Worm (Caenorhabditis elegans) whole organism, late embryonic: ENCODE data around the gene clec-214.

ENCODE experiments used
- K02D7.2 ChIP-seq: sonication (generic microtip); optimal IDR thresholded peaks from 2 replicates; lab custom pipeline; 2017; ENCODE audit warnings: mild to moderate bottlenecking, missing genetic modification characterization, missing compliant biosample characterization
- K09A11.1 ChIP-seq: sonication (generic microtip); optimal IDR thresholded peaks from 2 replicates; lab custom pipeline; 2017; ENCODE audit warnings: antibody characterized with exemption, mild to moderate bottlenecking, missing genetic modification characterization, missing compliant biosample characterization; ENCODE audit not compliant: insufficient read depth
- Y22D7AL.16 ChIP-seq: sonication (generic microtip); optimal IDR thresholded peaks from 2 replicates; lab custom pipeline; 2016; ENCODE audit warnings: missing genetic modification characterization, missing compliant biosample characterization
- ama-1 ChIP-seq: fragments of 150-350 bp; optimal IDR thresholded peaks from 2 replicates; lab custom pipeline; 2014
- ceh-18 ChIP-seq: sonication (generic microtip); optimal IDR thresholded peaks from 2 replicates; lab custom pipeline; 2016; ENCODE audit warnings: missing genetic modification characterization, missing compliant biosample characterization
- ceh-22 ChIP-seq: sonication (generic microtip); optimal IDR thresholded peaks from 2 replicates; lab custom pipeline; 2017; ENCODE audit warnings: missing biosample characterization, missing genetic modification characterization
- ceh-24 ChIP-seq: sonication (generic microtip); optimal IDR thresholded peaks from 2 replicates; lab custom pipeline; 2016; ENCODE audit warnings: mild to moderate bottlenecking, missing genetic modification characterization, missing compliant biosample characterization
- ceh-30 ChIP-seq: fragments of 150-350 bp; optimal IDR thresholded peaks from 2 replicates; lab custom pipeline; 2014; ENCODE audit warnings: missing biosample characterization, missing genetic modification characterization
- ceh-45 ChIP-seq: fragments of 200-800 bp; sonication (Bioruptor generic); IDR thresholded peaks from 2 replicates; pipeline ENCODE4 v1.3.6; 2022; ENCODE audit warnings: missing genetic modification reagents, missing genetic modification characterization, missing compliant biosample characterization
- ceh-48 ChIP-seq: sonication (generic microtip); optimal IDR thresholded peaks from 2 replicates; lab custom pipeline; 2016; ENCODE audit warnings: missing genetic modification characterization, inconsistent platforms, missing compliant biosample characterization
- che-1 ChIP-seq: sonication (generic microtip); optimal IDR thresholded peaks from 2 replicates; lab custom pipeline; 2016; ENCODE audit warnings: mild to moderate bottlenecking, missing genetic modification characterization, missing compliant biosample characterization
- dve-1 ChIP-seq: sonication (generic microtip); optimal IDR thresholded peaks from 2 replicates; lab custom pipeline; 2017; ENCODE audit warnings: antibody characterized with exemption, mild to moderate bottlenecking, missing genetic modification characterization, missing compliant biosample characterization
- elt-2 ChIP-seq: sonication (generic microtip); optimal IDR thresholded peaks from 2 replicates; lab custom pipeline; 2016; ENCODE audit warnings: missing genetic modification reagents, missing genetic modification characterization, missing compliant biosample characterization
- ets-4 ChIP-seq: sonication (generic microtip); optimal IDR thresholded peaks from 2 replicates; lab custom pipeline; 2016; ENCODE audit warnings: missing genetic modification characterization, missing compliant biosample characterization
- eyg-1 ChIP-seq: sonication (generic microtip); optimal IDR thresholded peaks from 2 replicates; lab custom pipeline; 2016; ENCODE audit warnings: missing genotype, missing genetic modification characterization, missing compliant biosample characterization
- gmeb-2 ChIP-seq: sonication (generic microtip); optimal IDR thresholded peaks from 2 replicates; lab custom pipeline; 2016; ENCODE audit warnings: missing genetic modification characterization, inconsistent platforms, missing compliant biosample characterization
- hlh-15 ChIP-seq: sonication (generic microtip); optimal IDR thresholded peaks from 2 replicates; lab custom pipeline; 2016; ENCODE audit warnings: missing genetic modification characterization, missing compliant biosample characterization
- hlh-30 ChIP-seq: sonication (generic microtip); optimal IDR thresholded peaks from 2 replicates; lab custom pipeline; 2017; ENCODE audit warnings: antibody characterized with exemption, missing genetic modification characterization, missing compliant biosample characterization; ENCODE audit not compliant: insufficient read depth
- lim-6 ChIP-seq: sonication (generic microtip); optimal IDR thresholded peaks from 2 replicates; lab custom pipeline; 2016; ENCODE audit warnings: missing genetic modification characterization, missing compliant biosample characterization
- lin-11 ChIP-seq: fragments of 200-800 bp; sonication (Bioruptor generic); optimal IDR thresholded peaks from 2 replicates; lab custom pipeline; 2018; ENCODE audit warnings: mild to moderate bottlenecking, missing genetic modification characterization, missing compliant biosample characterization
- madf-2 ChIP-seq: sonication (generic microtip); optimal IDR thresholded peaks from 2 replicates; lab custom pipeline; 2017; ENCODE audit warnings: missing genetic modification characterization, missing compliant biosample characterization
- mec-3 ChIP-seq: sonication (generic microtip); optimal IDR thresholded peaks from 2 replicates; lab custom pipeline; 2016; ENCODE audit warnings: borderline replicate concordance, missing genetic modification characterization, missing compliant biosample characterization
- nhr-11 ChIP-seq: fragments of 150-350 bp; optimal IDR thresholded peaks from 2 replicates; lab custom pipeline; 2014; ENCODE audit warnings: missing biosample characterization, missing genetic modification characterization
- nhr-232 ChIP-seq: sonication (generic microtip); optimal IDR thresholded peaks from 2 replicates; lab custom pipeline; 2016; ENCODE audit warnings: missing genetic modification characterization, missing compliant biosample characterization
- pag-3 ChIP-seq: sonication (generic microtip); optimal IDR thresholded peaks from 2 replicates; lab custom pipeline; 2016; ENCODE audit warnings: missing compliant biosample characterization, missing genetic modification characterization, borderline replicate concordance
- pat-9 ChIP-seq: fragments of 200-800 bp; sonication (Bioruptor generic); optimal IDR thresholded peaks from 2 replicates; lab custom pipeline; 2018; ENCODE audit warnings: mild to moderate bottlenecking, missing genetic modification characterization, moderate library complexity, missing compliant biosample characterization
- ref-2 ChIP-seq: sonication (generic microtip); optimal IDR thresholded peaks from 2 replicates; lab custom pipeline; 2016; ENCODE audit warnings: missing genetic modification characterization, missing compliant biosample characterization
- sdc-2 ChIP-seq: sonication (generic microtip); optimal IDR thresholded peaks from 2 replicates; lab custom pipeline; 2016; ENCODE audit warnings: missing genotype, missing genetic modification characterization, missing compliant biosample characterization
- tbx-2 ChIP-seq: sonication (generic microtip); optimal IDR thresholded peaks from 2 replicates; lab custom pipeline; 2016; ENCODE audit warnings: missing genetic modification characterization, missing compliant biosample characterization
- tbx-7 ChIP-seq: sonication (generic microtip); optimal IDR thresholded peaks from 2 replicates; lab custom pipeline; 2016; ENCODE audit warnings: missing genotype, missing genetic modification characterization, missing compliant biosample characterization
- ttx-3 ChIP-seq: sonication (generic microtip); optimal IDR thresholded peaks from 2 replicates; lab custom pipeline; 2016; ENCODE audit warnings: missing genetic modification reagents, missing genetic modification characterization, missing compliant biosample characterization
- unc-3 ChIP-seq, 2 experiments: fragments of 200-800 bp in 1 of 2; sonication (Bioruptor generic) in 1 of 2; sonication (generic microtip) in 1 of 2; conservative IDR thresholded peaks in 1 of 2; optimal IDR thresholded peaks in 1 of 2; 2 replicates each; pipeline versions ENCODE4 v1.3.6 to Lab custom; 2016 to 2022; ENCODE audit warnings: missing compliant biosample characterization in 2 of 2, missing genetic modification characterization in 2 of 2, missing genetic modification reagents in 1 of 2

The clec-214 gene

DNA sequence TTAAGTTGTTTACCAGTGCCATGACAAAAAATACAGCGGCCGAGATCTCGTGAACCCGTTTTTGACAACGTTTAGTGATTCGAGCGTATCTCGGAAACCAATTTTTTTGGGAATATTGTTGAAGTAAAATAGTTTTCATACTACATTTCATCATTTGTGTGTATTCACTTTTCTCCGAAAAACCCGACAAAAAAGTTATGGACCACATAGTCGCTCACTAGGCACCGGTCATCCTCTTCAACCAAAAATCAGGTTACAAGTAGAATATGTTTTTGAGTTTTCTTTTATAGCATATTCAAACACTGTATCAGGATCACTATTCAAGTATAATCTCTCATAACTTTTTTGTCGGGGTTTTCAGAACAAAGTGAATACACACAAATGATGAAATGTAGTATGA, 31.5 kb downstream of the clec-214 start:
- TF ChIP-seq pat-9 (tag; lab: Kevin White, UChicago) = no peak
- TF ChIP-seq ttx-3 = no peak
- TF ChIP-seq che-1 (tag; lab: Kevin White, UChicago) = no peak
- TF ChIP-seq K09A11.1 (tag; lab: Kevin White, UChicago) = no peak
- TF ChIP-seq nhr-232 (tag; lab: Kevin White, UChicago) = no peak
- no peak for TF ChIP-seq nhr-11 (tag; lab: Kevin White, UChicago)
- TF ChIP-seq hlh-15 (tag; lab: Kevin White, UChicago) = no peak
- no peak for TF ChIP-seq K02D7.2 (tag; lab: Kevin White, UChicago)
- no peak for TF ChIP-seq gmeb-2
- TF ChIP-seq lin-11 (tag; lab: Kevin White, UChicago) = no peak
- no peak for TF ChIP-seq dve-1 (tag; lab: Kevin White, UChicago)
- TF ChIP-seq ceh-24 (tag; lab: Kevin White, UChicago) = no peak
- no peak for TF ChIP-seq ceh-30 (tag; lab: Kevin White, UChicago)
- no peak for TF ChIP-seq eyg-1 (tag; lab: Kevin White, UChicago)

ce11 chrV:7643416-7643815, 33.2 kb downstream of the clec-214 start, which contains the start of gene F07C4.11:
F07C4.11 (minus strand) TSS chrV:7643516.
- TF ChIP-seq madf-2 (no peak), gmeb-2 (no peak), ceh-18 (no peak), Y22D7AL.16 (tag; lab: Kevin White, UChicago) (no peak), tbx-2 (tag; lab: Kevin White, UChicago) (no peak), ceh-22 (tag; lab: Kevin White, UChicago) (no peak)

DNA sequence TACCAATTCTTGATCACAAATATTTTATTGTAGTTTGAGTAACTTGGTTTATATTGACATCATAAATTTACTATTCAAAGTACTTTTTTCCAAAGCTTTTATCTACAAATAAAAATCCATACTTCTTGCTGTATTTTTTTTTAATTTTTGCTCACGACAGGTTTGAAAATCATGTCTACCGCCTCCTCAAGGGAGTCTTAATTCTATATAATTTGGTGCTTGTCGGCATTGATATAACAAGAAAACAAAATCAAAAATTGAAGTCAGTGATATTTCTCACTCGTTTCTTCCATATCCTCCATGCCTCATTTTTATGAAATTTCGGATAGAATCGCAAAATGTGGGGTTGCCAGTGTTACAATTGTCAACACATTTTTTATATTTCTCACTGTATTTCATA, 35.3 kb downstream of the clec-214 start, which contains the start of gene str-47:
Gene str-47 (plus strand): TSS at position 301 of the 400 bp plus-strand sequence.
- TF ChIP-seq hlh-30 (tag; lab: Kevin White, UChicago) = no peak
- TF ChIP-seq mec-3 (tag; lab: Kevin White, UChicago) = no peak
- TF ChIP-seq K09A11.1 (tag; lab: Kevin White, UChicago) = no peak
- no peak for TF ChIP-seq ama-1 (lab: Kevin White, UChicago)
- TF ChIP-seq lin-11 (tag; lab: Kevin White, UChicago) = no peak
- no peak for TF ChIP-seq elt-2
- TF ChIP-seq ref-2 (tag; lab: Kevin White, UChicago) = no peak

DNA sequence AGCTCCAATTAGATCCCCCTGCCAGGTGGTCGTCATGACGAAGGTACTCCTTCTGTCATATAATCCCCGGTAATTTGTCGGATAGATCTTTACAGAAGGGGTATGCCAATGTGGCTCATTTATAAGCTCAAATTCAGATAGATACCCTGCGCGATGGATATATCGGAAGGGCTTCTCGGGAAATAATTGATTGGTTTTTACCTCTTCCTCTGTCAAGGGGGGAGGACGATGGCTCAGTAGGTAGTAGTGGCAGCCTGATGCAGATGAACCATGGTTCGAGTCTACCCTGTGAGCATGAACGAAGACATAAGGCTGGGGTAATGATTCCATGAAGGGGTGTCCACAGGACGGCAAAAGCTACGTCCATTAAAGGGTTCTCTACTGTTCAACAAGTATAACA, 37.0 kb downstream of the clec-214 start:
- TF ChIP-seq sdc-2 (tag; lab: Kevin White, UChicago) (peak; percentile 95), elt-2 (no peak), nhr-232 (tag; lab: Kevin White, UChicago) (no peak)
- TF ChIP-seq, all 69 proteins: peak for 1

DNA sequence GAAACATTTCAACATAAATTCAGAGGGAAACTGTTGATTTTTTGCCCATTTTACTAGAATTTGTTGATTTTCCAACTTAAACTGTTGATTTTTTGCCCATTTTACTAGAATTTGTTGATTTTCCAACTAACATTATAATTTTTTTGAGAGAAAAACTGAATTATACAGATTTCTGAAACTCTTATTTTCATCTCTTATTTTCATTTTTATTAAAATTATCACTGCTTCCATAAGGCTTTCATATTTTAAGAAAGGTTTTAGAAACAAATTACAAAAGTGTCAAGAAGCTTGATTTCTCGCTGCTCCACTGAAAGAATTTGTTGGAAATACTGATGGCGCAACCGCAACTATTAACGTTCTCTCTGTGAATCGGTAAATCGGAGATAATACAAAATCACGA, 39.8 kb downstream of the clec-214 start:
- TF ChIP-seq lim-6 (tag; lab: Kevin White, UChicago) (no peak), tbx-7 (no peak), ets-4 (tag; lab: Kevin White, UChicago) (no peak), ceh-48 (no peak), ceh-45 (GFP tag; lab: Robert Waterston, UW) (no peak), unc-3 (GFP tag; conservative IDR thresholded peaks at IDR 0.05; lab: Robert Waterston, UW) (no peak), unc-3 (tag; optimal IDR thresholded peaks at IDR 0.05; lab: Kevin White, UChicago) (no peak), madf-2 (no peak), Y22D7AL.16 (tag; lab: Kevin White, UChicago) (no peak), K09A11.1 (tag; lab: Kevin White, UChicago) (no peak), ceh-22 (tag; lab: Kevin White, UChicago) (no peak), ceh-24 (tag; lab: Kevin White, UChicago) (no peak), pag-3 (no peak), elt-2 (no peak), K02D7.2 (tag; lab: Kevin White, UChicago) (no peak)
